Fruit fly (Drosophila melanogaster) whole organism, prepupa: ENCODE measurements around the gene CCAP-R.

Source experiments
- CG10669 ChIP-seq: fragments of 200-800 bp; sonication (Bioruptor generic); optimal IDR thresholded peaks from 3 replicates; lab custom pipeline; 2018; ENCODE audit warnings: missing biosample characterization, mild to moderate bottlenecking, missing genetic modification characterization, moderate library complexity
- CG11762 ChIP-seq: fragments of 200-800 bp; sonication (Bioruptor generic); optimal IDR thresholded peaks from 3 replicates; lab custom pipeline; 2016; ENCODE audit warnings: missing biosample characterization, missing genetic modification characterization; ENCODE audit not compliant: insufficient read depth
- CG11902 ChIP-seq: fragments of 200-800 bp; sonication (Bioruptor generic); optimal IDR thresholded peaks from 3 replicates; lab custom pipeline; 2016; ENCODE audit warnings: missing biosample characterization, missing genetic modification characterization
- CG15336 ChIP-seq: fragments of 200-800 bp; sonication (Bioruptor generic); IDR thresholded peaks from 2 replicates; pipeline ENCODE4 v1.3.6; 2022; ENCODE audit warnings: missing biosample characterization, missing genetic modification characterization
- CG1621 ChIP-seq: fragments of 200-800 bp; sonication (Bioruptor generic); optimal IDR thresholded peaks from 3 replicates; lab custom pipeline; 2018; ENCODE audit warnings: missing biosample characterization, mild to moderate bottlenecking, missing genetic modification characterization
- CG16779 ChIP-seq: fragments of 200-800 bp; sonication (Bioruptor generic); optimal IDR thresholded peaks from 3 replicates; lab custom pipeline; 2017; ENCODE audit warnings: missing biosample characterization, mild to moderate bottlenecking, missing genetic modification characterization
- CG3032 ChIP-seq: fragments of 200-800 bp; optimal IDR thresholded peaks from 2 replicates; lab custom pipeline; 2019; ENCODE audit warnings: missing biosample characterization, mild to moderate bottlenecking, missing genetic modification characterization, moderate library complexity
- CG31627 ChIP-seq: fragments of 200-800 bp; sonication (Bioruptor generic); optimal IDR thresholded peaks from 3 replicates; lab custom pipeline; 2016; ENCODE audit warnings: missing biosample characterization, missing genetic modification characterization
- CG32006 ChIP-seq: fragments of 200-800 bp; sonication (Bioruptor generic); optimal IDR thresholded peaks from 3 replicates; lab custom pipeline; 2017; ENCODE audit warnings: missing biosample characterization, mild to moderate bottlenecking, missing genetic modification characterization
- CG34406 ChIP-seq: fragments of 200-800 bp; sonication (Bioruptor generic); optimal IDR thresholded peaks from 3 replicates; lab custom pipeline; 2016; ENCODE audit warnings: missing biosample characterization, missing genetic modification characterization
- CG3919 ChIP-seq: fragments of 200-800 bp; sonication (Bioruptor generic); optimal IDR thresholded peaks from 3 replicates; lab custom pipeline; 2016; ENCODE audit warnings: missing biosample characterization, missing genetic modification characterization
- CG6163 ChIP-seq: fragments of 200-800 bp; sonication (Bioruptor generic); IDR thresholded peaks from 3 replicates; pipeline ENCODE4 v1.3.6; 2022; ENCODE audit warnings: missing biosample characterization, missing genetic modification characterization
- CG6792 ChIP-seq: fragments of 200-800 bp; sonication (Bioruptor generic); optimal IDR thresholded peaks from 3 replicates; lab custom pipeline; 2016; ENCODE audit warnings: missing biosample characterization, missing genetic modification characterization
- CG6808 ChIP-seq: fragments of 200-800 bp; sonication (Bioruptor generic); optimal IDR thresholded peaks from 3 replicates; lab custom pipeline; 2017; ENCODE audit warnings: missing biosample characterization, missing genetic modification characterization, mild to moderate bottlenecking, moderate library complexity, missing genetic modification reagents
- CG7368 ChIP-seq: fragments of 200-800 bp; sonication (Bioruptor generic); optimal IDR thresholded peaks from 3 replicates; lab custom pipeline; 2016; ENCODE audit warnings: missing biosample characterization, missing genetic modification characterization
- CG8119 ChIP-seq: fragments of 200-800 bp; sonication (Bioruptor generic); IDR thresholded peaks from 3 replicates; pipeline ENCODE4 v1.3.6; 2022; ENCODE audit warnings: missing biosample characterization, missing genetic modification characterization
- CG8319 ChIP-seq: fragments of 200-800 bp; sonication (Bioruptor generic); optimal IDR thresholded peaks from 3 replicates; lab custom pipeline; 2016; ENCODE audit warnings: missing biosample characterization, missing genetic modification characterization
- CG8632 ChIP-seq: fragments of 200-800 bp; sonication (Bioruptor generic); optimal IDR thresholded peaks from 3 replicates; lab custom pipeline; 2016; ENCODE audit warnings: missing biosample characterization, missing genetic modification characterization
- CG9139 ChIP-seq: fragments of 200-800 bp; sonication (Bioruptor generic); optimal IDR thresholded peaks from 3 replicates; lab custom pipeline; 2017; ENCODE audit warnings: missing biosample characterization, mild to moderate bottlenecking, missing genetic modification characterization
- Ets96B ChIP-seq: fragments of 200-800 bp; optimal IDR thresholded peaks from 2 replicates; lab custom pipeline; 2019; ENCODE audit warnings: missing biosample characterization, mild to moderate bottlenecking, missing genetic modification characterization, moderate library complexity
- Gug ChIP-seq: fragments of 200-800 bp; sonication (Bioruptor generic); IDR thresholded peaks from 2 replicates; pipeline ENCODE4 v1.3.6; 2022; ENCODE audit warnings: missing biosample characterization, missing genetic modification characterization
- Hr39 ChIP-seq: fragments of 200-800 bp; sonication (Bioruptor generic); optimal IDR thresholded peaks from 2 replicates; lab custom pipeline; 2016; ENCODE audit warnings: missing biosample characterization, missing genetic modification characterization
- Hr4 ChIP-seq: fragments of 200-800 bp; sonication (Bioruptor generic); optimal IDR thresholded peaks from 3 replicates; lab custom pipeline; 2016; ENCODE audit warnings: missing biosample characterization, missing genetic modification characterization
- Met ChIP-seq: fragments of 200-800 bp; sonication (Bioruptor generic); optimal IDR thresholded peaks from 3 replicates; lab custom pipeline; 2016; ENCODE audit warnings: missing biosample characterization, missing genetic modification characterization
- OdsH ChIP-seq: fragments of 200-800 bp; sonication (Bioruptor generic); optimal IDR thresholded peaks from 3 replicates; lab custom pipeline; 2016; ENCODE audit warnings: missing biosample characterization, missing genetic modification characterization
- Smox ChIP-seq: fragments of 200-800 bp; sonication (Bioruptor generic); optimal IDR thresholded peaks from 3 replicates; lab custom pipeline; 2016; ENCODE audit warnings: missing biosample characterization, missing genetic modification characterization
- Sox14 ChIP-seq: fragments of 200-800 bp; sonication (Bioruptor generic); optimal IDR thresholded peaks from 3 replicates; lab custom pipeline; 2016; ENCODE audit warnings: missing biosample characterization, missing genetic modification characterization
- Sox15 ChIP-seq: fragments of 200-800 bp; sonication (Bioruptor generic); optimal IDR thresholded peaks from 3 replicates; lab custom pipeline; 2016; ENCODE audit warnings: missing biosample characterization, missing genetic modification characterization
- achi ChIP-seq: fragments of 200-800 bp; sonication (Bioruptor generic); optimal IDR thresholded peaks from 3 replicates; lab custom pipeline; 2016; ENCODE audit warnings: missing biosample characterization, missing genetic modification characterization
- acj6 ChIP-seq: fragments of 200-800 bp; sonication (Bioruptor generic); optimal IDR thresholded peaks from 3 replicates; lab custom pipeline; 2016; ENCODE audit warnings: missing biosample characterization, missing genetic modification characterization
- cyc ChIP-seq: fragments of 200-800 bp; sonication (Bioruptor generic); optimal IDR thresholded peaks from 3 replicates; lab custom pipeline; 2016; ENCODE audit warnings: missing biosample characterization, missing genetic modification characterization
- dsx ChIP-seq: fragments of 200-800 bp; optimal IDR thresholded peaks from 3 replicates; lab custom pipeline; 2019; ENCODE audit warnings: missing biosample characterization, mild to moderate bottlenecking, missing genetic modification characterization, moderate library complexity; ENCODE audit not compliant: poor library complexity, severe bottlenecking
- eg ChIP-seq: fragments of 200-800 bp; sonication (Bioruptor generic); IDR thresholded peaks from 3 replicates; pipeline ENCODE4 v1.3.6; 2022; ENCODE audit warnings: missing biosample characterization, missing genetic modification characterization
- esn ChIP-seq: fragments of 200-800 bp; sonication (Bioruptor generic); optimal IDR thresholded peaks from 2 replicates; lab custom pipeline; 2016; ENCODE audit warnings: missing biosample characterization, mild to moderate bottlenecking, missing genetic modification characterization, moderate library complexity
- fd59A ChIP-seq: fragments of 200-800 bp; sonication (Bioruptor generic); optimal IDR thresholded peaks from 2 replicates; lab custom pipeline; 2017; ENCODE audit warnings: missing biosample characterization, mild to moderate bottlenecking, missing genetic modification characterization, missing genetic modification reagents
- fd85E ChIP-seq: fragments of 200-800 bp; sonication (Bioruptor generic); optimal IDR thresholded peaks from 3 replicates; lab custom pipeline; 2016; ENCODE audit warnings: missing biosample characterization, missing genetic modification characterization
- fkh ChIP-seq: fragments of 200-800 bp; sonication (Bioruptor generic); optimal IDR thresholded peaks from 3 replicates; lab custom pipeline; 2017; ENCODE audit warnings: missing biosample characterization, mild to moderate bottlenecking, missing genetic modification characterization, moderate library complexity
- net ChIP-seq: fragments of 200-800 bp; sonication (Bioruptor generic); optimal IDR thresholded peaks from 3 replicates; lab custom pipeline; 2016; ENCODE audit warnings: missing biosample characterization, missing genetic modification characterization
- pdm3 ChIP-seq: fragments of 200-800 bp; sonication (Bioruptor generic); optimal IDR thresholded peaks from 3 replicates; lab custom pipeline; 2016; ENCODE audit warnings: missing biosample characterization, missing genetic modification characterization
- salr ChIP-seq, 2 experiments: fragments of 200-800 bp; sonication (Bioruptor generic); optimal IDR thresholded peaks; 3 replicates each; lab custom pipeline; 2016 to 2018; ENCODE audit warnings: missing biosample characterization in 2 of 2, missing genetic modification characterization in 2 of 2, mild to moderate bottlenecking in 1 of 2
- spab ChIP-seq: fragments of 200-800 bp; sonication (Bioruptor generic); optimal IDR thresholded peaks from 2 replicates; lab custom pipeline; 2017; ENCODE audit warnings: missing biosample characterization, mild to moderate bottlenecking, missing genetic modification characterization, missing genetic modification reagents
- ss ChIP-seq, 2 experiments: fragments of 200-800 bp; sonication (Bioruptor generic); optimal IDR thresholded peaks; 2 replicates in 1 of 2; 3 replicates in 1 of 2; lab custom pipeline; 2017 to 2018; ENCODE audit warnings: mild to moderate bottlenecking in 2 of 2, missing biosample characterization in 2 of 2, missing genetic modification characterization in 2 of 2, moderate library complexity in 1 of 2
- svp ChIP-seq: fragments of 200-800 bp; sonication (Bioruptor generic); peaks from one replicate; lab custom pipeline; 2016; ENCODE audit warnings: missing biosample characterization, missing genetic modification characterization
- topi ChIP-seq: fragments of 200-800 bp; sonication (Bioruptor generic); optimal IDR thresholded peaks from 3 replicates; lab custom pipeline; 2016; ENCODE audit warnings: missing biosample characterization, missing genetic modification characterization
- vri ChIP-seq: fragments of 200-800 bp; sonication (Bioruptor generic); optimal IDR thresholded peaks from 3 replicates; lab custom pipeline; 2016; ENCODE audit warnings: missing biosample characterization, mild to moderate bottlenecking, missing genetic modification characterization

Gene CCAP-R

DNA sequence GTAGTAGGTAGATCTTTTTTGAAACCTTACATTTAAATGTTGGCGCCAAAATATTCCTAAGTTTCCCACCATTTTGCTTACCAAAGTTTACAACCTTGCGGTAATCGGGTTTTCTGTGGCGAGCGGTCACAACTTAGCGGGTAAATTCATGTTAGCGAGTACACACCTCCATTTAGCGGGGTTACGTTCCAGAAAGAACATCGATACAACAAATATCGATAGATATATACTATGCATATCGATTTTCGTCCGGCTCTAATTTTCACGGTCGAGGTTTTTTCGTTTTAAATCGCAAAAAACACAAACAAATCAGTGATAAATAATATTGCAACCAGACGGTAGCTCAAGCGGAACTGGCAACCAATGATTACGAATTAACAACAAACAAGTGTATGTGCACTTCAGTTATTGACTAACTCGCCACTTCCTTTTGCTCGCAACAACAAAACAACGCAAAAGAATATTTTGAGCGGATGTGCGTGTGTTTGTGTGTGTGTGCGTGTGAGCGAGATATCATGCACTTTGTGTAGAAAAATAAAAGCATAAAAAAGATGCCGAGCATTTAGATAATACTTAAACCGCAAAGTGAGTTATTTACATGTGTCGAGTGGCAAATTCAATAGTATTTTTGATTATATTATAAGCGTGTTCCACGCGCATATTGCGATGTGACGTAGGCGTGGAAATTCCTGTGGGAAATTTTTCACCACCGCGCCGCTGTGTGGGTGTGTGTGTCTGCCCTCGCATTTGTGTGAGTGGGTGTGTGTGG lies 67.6 kb downstream of the CCAP-R start, which contains the start of gene Lnk (continued):
- no peak for TF ChIP-seq Sox15 (GFP tag; lab: Kevin White, UChicago)
- peak; percentile 11 for TF ChIP-seq esn (GFP tag; lab: Kevin White, UChicago)
- peak; percentile 69 for TF ChIP-seq CG6808 (GFP tag; lab: Kevin White, UChicago)
- peak; percentile 55; the same call in 1 of the 3 replicates for TF ChIP-seq CG8119 (GFP tag; lab: Robert Waterston, UW)
- TF ChIP-seq Hr4, result no peak

dm6 chr3R:25885136-25885535 lies 70.9 kb downstream of the CCAP-R start:
- peak; percentile 81 for TF ChIP-seq vri (GFP tag; lab: Kevin White, UChicago)
- peak; percentile 55 for TF ChIP-seq fkh
- no peak for TF ChIP-seq CG6163

dm6 chr3R:25884301-25884700 lies 71.8 kb downstream of the CCAP-R start:
- TF ChIP-seq pdm3 (GFP tag; lab: Kevin White, UChicago) (no peak), Gug (peak; percentile 46; the same call in 1 of the 2 replicates), Ets96B (tag; lab: Kevin White, UChicago) (peak; percentile 31), CG6808 (GFP tag; lab: Kevin White, UChicago) (no peak), Sox15 (GFP tag; lab: Kevin White, UChicago) (no peak), Hr4 (peak; percentile 50), CG32006 (GFP tag; lab: Kevin White, UChicago) (peak; percentile 72), Sox14 (GFP tag; lab: Kevin White, UChicago) (peak; percentile 17), dsx (GFP tag; lab: Kevin White, UChicago) (no peak), CG3919 (no peak), CG11902 (GFP tag; lab: Kevin White, UChicago) (no peak), CG3032 (tag; lab: Kevin White, UChicago) (peak; percentile 26), CG8319 (GFP tag; lab: Kevin White, UChicago) (no peak), CG1621 (tag; lab: Kevin White, UChicago) (no peak), Met (GFP tag; lab: Kevin White, UChicago) (peak; percentile 55), CG6792 (GFP tag; lab: Kevin White, UChicago) (peak; percentile 21), topi (peak; percentile 44), CG6163 (peak; percentile 7; the same call in 1 of the 3 replicates), CG34406 (GFP tag; lab: Kevin White, UChicago) (no peak), eg (peak; percentile 77), Smox (peak; percentile 39), net (GFP tag; lab: Kevin White, UChicago) (peak; percentile 56), vri (GFP tag; lab: Kevin White, UChicago) (no peak), CG9139 (GFP tag; lab: Kevin White, UChicago) (no peak), cyc (GFP tag; lab: Kevin White, UChicago) (peak; percentile 31), acj6 (GFP tag; lab: Kevin White, UChicago) (peak; percentile 30), fd85E (GFP tag; lab: Kevin White, UChicago) (no peak), fd59A (GFP tag; lab: Kevin White, UChicago) (no peak), CG31627 (GFP tag; lab: Kevin White, UChicago) (no peak), CG16779 (tag; lab: Kevin White, UChicago) (no peak), salr (GFP tag; optimal IDR thresholded peaks at IDR 0.05; lab: Kevin White, UChicago) (peak in 1 of 2 experiments; percentile 64), CG15336 (GFP tag; lab: Robert Waterston, UW) (peak; percentile 82), Hr39 (GFP tag; lab: Kevin White, UChicago) (no peak), CG8119 (GFP tag; lab: Robert Waterston, UW) (peak; percentile 79), achi (GFP tag; lab: Kevin White, UChicago) (peak; percentile 54), CG10669 (GFP tag; lab: Kevin White, UChicago) (peak; percentile 15), CG11762 (peak; percentile 25), ss (GFP tag; optimal IDR thresholded peaks at IDR 0.05; lab: Kevin White, UChicago) (no peak), svp (peak; percentile 71), CG8632 (GFP tag; lab: Kevin White, UChicago) (peak; percentile 31), CG7368 (GFP tag; lab: Kevin White, UChicago) (no peak), OdsH (peak; percentile 34), spab (GFP tag; lab: Kevin White, UChicago) (no peak)
